Worm (Caenorhabditis elegans) whole organism, L4 larva: ENCODE results near the gene W03A5.1.

Source experiments
- pqm-1 ChIP-seq: sonication (generic microtip); optimal IDR thresholded peaks from 2 replicates; lab custom pipeline; 2017; ENCODE audit warnings: missing biosample characterization, missing genetic modification characterization
- snpc-4 ChIP-seq: fragments of 150-350 bp; optimal IDR thresholded peaks from 2 replicates; lab custom pipeline; 2014; ENCODE audit warnings: missing biosample characterization, missing genetic modification characterization
- zag-1 ChIP-seq: fragments of 150-350 bp; optimal IDR thresholded peaks from 2 replicates; lab custom pipeline; 2014; ENCODE audit warnings: missing biosample characterization, missing genetic modification characterization
- ztf-11 ChIP-seq: fragments of 150-350 bp; optimal IDR thresholded peaks from 2 replicates; lab custom pipeline; 2014; ENCODE audit warnings: missing biosample characterization, missing genetic modification characterization

DNA sequence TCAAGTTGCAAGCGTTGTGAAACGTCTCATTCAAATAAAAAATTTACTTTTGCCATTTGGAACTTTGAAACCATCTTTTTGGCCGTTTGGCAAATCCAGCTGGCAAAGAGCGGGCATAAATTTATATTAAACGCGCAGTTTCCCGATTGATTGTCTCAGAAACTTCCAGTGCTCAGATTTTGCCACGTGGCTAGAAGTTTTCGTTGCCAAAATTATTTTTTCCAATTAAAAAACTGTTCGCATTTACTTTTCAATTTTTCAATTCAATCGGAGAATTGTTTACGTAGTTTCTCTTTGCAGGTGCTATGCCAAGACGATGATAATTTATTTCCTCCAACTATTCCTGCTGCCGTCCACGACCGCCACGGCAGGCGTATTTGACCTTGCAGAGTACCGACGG, 45.6 kb downstream of the W03A5.1 start, which contains the start of gene F48E8.4:
- TF ChIP-seq ztf-11 (tag; lab: Kevin White, UChicago) = no peak
- TF ChIP-seq snpc-4 (tag; lab: Kevin White, UChicago) = no peak
- TF ChIP-seq pqm-1 (tag; lab: Kevin White, UChicago) = no peak
- TF ChIP-seq zag-1 (tag; lab: Kevin White, UChicago) = no peak
